Worm (Caenorhabditis elegans) whole organism, young adult: ENCODE results near the gene M02B7.2.

Experiments
- C06A6.2 ChIP-seq: fragments of 200-800 bp; sonication (Bioruptor generic); conservative IDR thresholded peaks from 2 replicates; pipeline ENCODE4 v1.3.6; 2022; ENCODE audit warnings: missing genetic modification characterization, missing compliant biosample characterization
- F10E7.11 ChIP-seq: sonication (generic microtip); optimal IDR thresholded peaks from 2 replicates; lab custom pipeline; 2017; ENCODE audit warnings: mild to moderate bottlenecking, missing genetic modification characterization, moderate library complexity, missing compliant biosample characterization
- F39B2.1 ChIP-seq: fragments of 200-800 bp; sonication (Bioruptor generic); IDR thresholded peaks from 2 replicates; pipeline ENCODE4 v1.3.6; 2022; ENCODE audit warnings: missing genetic modification reagents, missing genetic modification characterization, missing compliant biosample characterization
- F55B11.4 ChIP-seq: sonication (generic microtip); optimal IDR thresholded peaks from 2 replicates; lab custom pipeline; 2016; ENCODE audit warnings: missing compliant biosample characterization, missing genetic modification characterization, borderline replicate concordance; ENCODE audit not compliant: insufficient read depth
- K11D2.4 ChIP-seq: fragments of 200-800 bp; sonication (Bioruptor generic); IDR thresholded peaks from 2 replicates; pipeline ENCODE4 v1.3.6; 2022; ENCODE audit warnings: missing genetic modification reagents, missing genetic modification characterization, missing compliant biosample characterization
- Y53F4B.3 ChIP-seq: fragments of 200-800 bp; sonication (Bioruptor generic); IDR thresholded peaks from 2 replicates; pipeline ENCODE4 v1.3.6; 2022; ENCODE audit warnings: missing genetic modification reagents, missing genetic modification characterization, missing compliant biosample characterization
- Y53G8AR.9 ChIP-seq: fragments of 200-800 bp; sonication (Bioruptor generic); conservative IDR thresholded peaks from 2 replicates; pipeline ENCODE4 v1.3.6; 2022; ENCODE audit warnings: missing genetic modification reagents, missing genetic modification characterization, missing compliant biosample characterization
- Y79H2A.3 ChIP-seq: fragments of 200-800 bp; sonication (Bioruptor generic); conservative IDR thresholded peaks from 2 replicates; pipeline ENCODE4 v1.3.6; 2022; ENCODE audit warnings: missing genetic modification reagents, missing genetic modification characterization, missing compliant biosample characterization
- Y95B8A.8 ChIP-seq: fragments of 200-800 bp; sonication (Bioruptor generic); IDR thresholded peaks from 2 replicates; pipeline ENCODE4 v1.3.6; 2022; ENCODE audit warnings: missing genetic modification reagents, missing genetic modification characterization, missing compliant biosample characterization
- ZK185.1 ChIP-seq: sonication (generic microtip); optimal IDR thresholded peaks from 2 replicates; lab custom pipeline; 2016; ENCODE audit warnings: mild to moderate bottlenecking, missing genetic modification characterization, missing compliant biosample characterization; ENCODE audit not compliant: poor library complexity, severe bottlenecking
- aptf-3 ChIP-seq: fragments of 200-800 bp; sonication (Bioruptor generic); IDR thresholded peaks from 2 replicates; pipeline ENCODE4 v1.3.6; 2022; ENCODE audit warnings: missing genetic modification characterization, missing compliant biosample characterization
- attf-3 ChIP-seq: fragments of 200-800 bp; sonication (Bioruptor generic); conservative IDR thresholded peaks from 2 replicates; pipeline ENCODE4 v1.3.6; 2022; ENCODE audit warnings: missing genetic modification reagents, missing genetic modification characterization, missing compliant biosample characterization
- attf-5 ChIP-seq: fragments of 200-800 bp; sonication (Bioruptor generic); optimal IDR thresholded peaks from 2 replicates; lab custom pipeline; 2018; ENCODE audit warnings: mild to moderate bottlenecking, missing genetic modification characterization, missing compliant biosample characterization
- attf-6 ChIP-seq: fragments of 200-800 bp; sonication (Bioruptor generic); IDR thresholded peaks from 2 replicates; pipeline ENCODE4 v1.3.6; 2022; ENCODE audit warnings: missing genetic modification reagents, missing genetic modification characterization, missing compliant biosample characterization
- bed-2 ChIP-seq: fragments of 200-800 bp; sonication (Bioruptor generic); IDR thresholded peaks from 2 replicates; pipeline ENCODE4 v1.3.6; 2022; ENCODE audit warnings: missing genetic modification reagents, missing genetic modification characterization, missing compliant biosample characterization
- ceh-58 ChIP-seq: fragments of 200-800 bp; sonication (Bioruptor generic); IDR thresholded peaks from 2 replicates; pipeline ENCODE4 v1.3.6; 2022; ENCODE audit warnings: missing genetic modification characterization, missing compliant biosample characterization
- ceh-79 ChIP-seq: sonication (generic microtip); optimal IDR thresholded peaks from 2 replicates; lab custom pipeline; 2017; ENCODE audit warnings: mild to moderate bottlenecking, missing genetic modification characterization, missing compliant biosample characterization
- ceh-91 ChIP-seq: fragments of 200-800 bp; sonication (Bioruptor generic); IDR thresholded peaks from 2 replicates; pipeline ENCODE4 v1.3.6; 2022; ENCODE audit warnings: missing genetic modification reagents, missing genetic modification characterization, missing compliant biosample characterization
- egrh-3 ChIP-seq: fragments of 200-800 bp; sonication (Bioruptor generic); IDR thresholded peaks from 2 replicates; pipeline ENCODE4 v1.3.6; 2022; ENCODE audit warnings: missing genetic modification reagents, missing genetic modification characterization, missing compliant biosample characterization
- fkh-3 ChIP-seq: sonication (generic microtip); optimal IDR thresholded peaks from 2 replicates; lab custom pipeline; 2016; ENCODE audit warnings: mild to moderate bottlenecking, missing genetic modification characterization, missing compliant biosample characterization
- let-607 ChIP-seq, 2 experiments: fragments of 200-800 bp in 1 of 2; sonication (Bioruptor generic) in 1 of 2; sonication (generic microtip) in 1 of 2; optimal IDR thresholded peaks; 2 replicates each; lab custom pipeline; 2016 to 2018; ENCODE audit warnings: mild to moderate bottlenecking in 2 of 2, missing compliant biosample characterization in 2 of 2, missing genetic modification characterization in 2 of 2, moderate library complexity in 2 of 2, missing genotype in 1 of 2
- lin-26 ChIP-seq: fragments of 200-800 bp; sonication (Bioruptor generic); IDR thresholded peaks from 2 replicates; pipeline ENCODE4 v1.3.6; 2022; ENCODE audit warnings: missing genetic modification reagents, missing genetic modification characterization, missing compliant biosample characterization
- lsl-1 ChIP-seq: fragments of 200-800 bp; sonication (Bioruptor generic); optimal IDR thresholded peaks from 2 replicates; lab custom pipeline; 2018; ENCODE audit warnings: mild to moderate bottlenecking, missing genetic modification characterization, moderate library complexity, missing compliant biosample characterization
- madf-10 ChIP-seq: sonication (generic microtip); optimal IDR thresholded peaks from 2 replicates; lab custom pipeline; 2016; ENCODE audit warnings: mild to moderate bottlenecking, missing genetic modification characterization, missing compliant biosample characterization
- madf-6 ChIP-seq: fragments of 200-800 bp; sonication (Bioruptor generic); IDR thresholded peaks from 2 replicates; pipeline ENCODE4 v1.3.6; 2022; ENCODE audit warnings: missing genetic modification reagents, missing genetic modification characterization, missing compliant biosample characterization
- mes-4 ChIP-seq: sonication (generic microtip); optimal IDR thresholded peaks from 2 replicates; lab custom pipeline; 2016; ENCODE audit warnings: missing genotype, missing genetic modification characterization, missing compliant biosample characterization
- nhr-179 ChIP-seq: sonication (generic microtip); optimal IDR thresholded peaks from 2 replicates; lab custom pipeline; 2016; ENCODE audit warnings: mild to moderate bottlenecking, missing genetic modification characterization, missing compliant biosample characterization
- nhr-27 ChIP-seq: fragments of 200-800 bp; sonication (Bioruptor generic); optimal IDR thresholded peaks from 2 replicates; lab custom pipeline; 2018; ENCODE audit warnings: mild to moderate bottlenecking, missing genetic modification characterization, moderate library complexity, missing compliant biosample characterization
- pha-4 ChIP-seq: fragments of 150-350 bp; sonication (generic microtip); optimal IDR thresholded peaks from 2 replicates; lab custom pipeline; 2014; ENCODE audit warnings: missing biosample characterization, missing genetic modification reagents, missing genetic modification characterization
- rcor-1 ChIP-seq: fragments of 200-800 bp; sonication (Bioruptor generic); IDR thresholded peaks from 2 replicates; pipeline ENCODE4 v1.3.6; 2022; ENCODE audit warnings: missing genetic modification reagents, missing genetic modification characterization, missing compliant biosample characterization
- repo-1 ChIP-seq: sonication (generic microtip); optimal IDR thresholded peaks from 2 replicates; lab custom pipeline; 2017; ENCODE audit warnings: mild to moderate bottlenecking, missing genetic modification characterization, missing compliant biosample characterization
- snpc-3.4 ChIP-seq: sonication (generic microtip); optimal IDR thresholded peaks from 2 replicates; lab custom pipeline; 2017; ENCODE audit warnings: missing genetic modification characterization, mild to moderate bottlenecking, missing compliant biosample characterization, antibody characterized with exemption, moderate library complexity, missing genotype, missing genetic modification reagents
- snpc-4 ChIP-seq, 5 experiments: fragments of 150-350 bp in 1 of 5; sonication (generic microtip) in 4 of 5; optimal IDR thresholded peaks; 2 replicates each; lab custom pipeline; 2014 to 2018; ENCODE audit warnings: missing genetic modification characterization in 5 of 5, missing biosample characterization in 3 of 5, antibody characterized with exemption in 2 of 5, mild to moderate bottlenecking in 2 of 5, missing compliant biosample characterization in 2 of 5, missing genotype in 2 of 5, moderate library complexity in 2 of 5, missing genetic modification reagents in 1 of 5
- ztf-3 ChIP-seq: fragments of 200-800 bp; sonication (Bioruptor generic); optimal IDR thresholded peaks from 2 replicates; lab custom pipeline; 2018; ENCODE audit warnings: mild to moderate bottlenecking, missing genetic modification characterization, missing compliant biosample characterization
- ztf-6 ChIP-seq: fragments of 200-800 bp; sonication (Bioruptor generic); IDR thresholded peaks from 2 replicates; pipeline ENCODE4 v1.3.6; 2022; ENCODE audit warnings: missing genetic modification reagents, missing genetic modification characterization, missing compliant biosample characterization

The M02B7.2 gene

DNA sequence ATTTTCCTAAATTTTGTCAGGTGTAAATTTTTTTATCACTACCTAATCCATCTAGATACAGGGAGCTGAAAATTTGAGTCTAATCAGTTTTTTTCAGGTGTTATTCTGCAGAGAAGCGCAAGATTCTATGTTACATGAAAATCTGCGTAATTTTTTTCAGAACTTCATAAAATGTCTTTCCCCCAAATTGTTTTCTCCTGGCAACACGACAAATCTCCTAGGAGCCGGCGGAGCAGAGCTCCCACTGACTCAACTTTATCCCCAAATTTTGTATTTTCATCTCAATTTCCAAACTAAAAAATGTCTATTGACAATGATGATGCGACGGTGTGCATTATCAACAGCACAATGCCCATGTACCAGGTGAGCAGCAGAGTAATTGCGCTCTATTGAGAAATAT, 36.0 kb downstream of the M02B7.2 start, which contains the start of gene F28F9.2:
Gene F28F9.2 (plus strand): TSS at position 301 of the 400 bp plus-strand sequence.
- TF ChIP-seq pha-4 (tag; lab: Kevin White, UChicago): no peak
- no peak for TF ChIP-seq attf-3 (GFP tag; lab: Robert Waterston, UW)

DNA sequence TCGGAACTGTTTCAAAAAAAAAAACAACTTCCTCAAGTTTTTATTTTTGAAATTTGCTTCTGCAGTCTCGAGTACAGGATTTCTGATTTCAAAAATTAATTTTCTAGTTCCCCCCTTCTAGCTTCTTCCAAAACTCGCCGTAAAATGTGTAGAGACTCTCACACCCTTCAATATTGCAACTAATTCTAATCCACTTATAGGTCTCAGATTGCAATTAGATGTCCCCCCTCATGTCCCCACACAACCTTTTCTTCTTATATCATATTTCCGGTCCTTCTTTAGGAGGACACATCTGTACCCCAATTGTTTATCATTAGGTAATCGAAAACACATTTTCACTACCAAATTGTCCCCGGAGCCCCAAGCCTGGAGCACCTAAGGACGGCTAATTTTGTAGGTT, 37.1 kb downstream of the M02B7.2 start:
- no peak for TF ChIP-seq ceh-79 (tag; lab: Kevin White, UChicago)
- TF ChIP-seq nhr-179 (tag; lab: Kevin White, UChicago): no peak
- TF ChIP-seq snpc-4 (GFP tag; optimal IDR thresholded peaks at IDR 0.05; lab: Kevin White, UChicago): no peak
- TF ChIP-seq snpc-4 (tag; optimal IDR thresholded peaks at IDR 0.05; lab: Kevin White, UChicago): no peak
- no peak for TF ChIP-seq rcor-1 (GFP tag; lab: Robert Waterston, UW)
- no peak for TF ChIP-seq ceh-58
- no peak for TF ChIP-seq attf-6 (GFP tag; lab: Robert Waterston, UW)
- no peak for TF ChIP-seq F55B11.4 (tag; lab: Kevin White, UChicago)
- no peak for TF ChIP-seq F10E7.11 (tag; lab: Kevin White, UChicago)
- TF ChIP-seq, all 124 proteins: peak for 0

DNA sequence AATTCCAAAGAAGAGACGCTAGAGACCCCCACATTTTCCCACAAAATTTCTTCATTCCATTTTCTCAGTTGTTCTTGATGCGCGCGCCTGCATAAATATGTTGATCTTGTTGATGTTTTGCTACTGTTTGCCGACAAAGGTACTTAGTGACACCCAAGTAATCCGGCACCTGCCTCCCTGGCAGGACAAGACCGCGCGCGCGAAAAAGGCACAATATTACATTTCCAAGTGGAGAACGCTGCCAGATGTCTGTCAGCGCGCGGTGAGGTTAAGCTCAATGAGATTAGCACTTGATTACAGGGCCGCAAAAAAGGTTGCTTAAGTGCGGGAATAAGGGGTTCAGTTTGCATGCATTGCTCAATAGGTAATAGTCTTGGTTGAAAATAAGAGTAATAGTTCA, 38.2 kb downstream of the M02B7.2 start:
- no peak for TF ChIP-seq aptf-3 (GFP tag; lab: Robert Waterston, UW)
- no peak for TF ChIP-seq lin-26
- no peak for TF ChIP-seq let-607 (tag; optimal IDR thresholded peaks at IDR 0.05; lab: Kevin White, UChicago)
- no peak for TF ChIP-seq K11D2.4 (GFP tag; lab: Robert Waterston, UW)
- no peak for TF ChIP-seq egrh-3 (GFP tag; lab: Robert Waterston, UW)
- no peak for TF ChIP-seq lsl-1 (GFP tag; lab: Kevin White, UChicago)
- TF ChIP-seq fkh-3: no peak
- TF ChIP-seq ceh-91 (GFP tag; lab: Robert Waterston, UW): no peak
- TF ChIP-seq snpc-3.4: no peak
- no peak for TF ChIP-seq Y53G8AR.9
- no peak for TF ChIP-seq mes-4 (tag; lab: Kevin White, UChicago)
- no peak for TF ChIP-seq F55B11.4 (tag; lab: Kevin White, UChicago)

DNA sequence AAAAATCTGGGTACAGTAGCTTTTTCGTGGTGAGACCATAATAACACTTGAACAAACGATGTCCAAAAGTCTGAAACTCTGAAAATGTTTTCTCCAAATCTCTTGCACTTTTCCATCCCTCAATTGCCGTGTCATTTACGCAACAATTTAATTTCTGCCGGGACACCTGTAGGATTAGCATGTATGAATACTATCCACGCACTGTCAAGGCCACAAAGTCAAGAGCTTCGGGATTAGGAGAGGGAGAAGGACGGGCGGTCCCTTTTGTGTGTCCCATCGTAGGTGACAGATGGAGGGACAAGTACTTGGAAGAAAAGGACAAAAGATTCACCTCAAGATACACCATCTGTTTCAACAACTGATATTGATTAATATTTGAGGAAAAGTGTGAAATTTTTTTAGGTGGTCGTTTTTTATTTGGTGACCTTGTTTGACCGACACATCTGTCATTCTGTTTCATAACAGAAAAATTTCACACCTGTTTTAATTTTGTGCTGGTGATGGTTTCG, 39.7 kb downstream of the M02B7.2 start:
- TF ChIP-seq ZK185.1 (tag; lab: Kevin White, UChicago): no peak
- TF ChIP-seq Y79H2A.3 (GFP tag; lab: Robert Waterston, UW): no peak
- no peak for TF ChIP-seq C06A6.2 (GFP tag; lab: Robert Waterston, UW)
- TF ChIP-seq repo-1 (tag; lab: Kevin White, UChicago): no peak
- TF ChIP-seq ztf-3 (GFP tag; lab: Kevin White, UChicago): no peak
- TF ChIP-seq let-607 (tag; optimal IDR thresholded peaks at IDR 0.05; lab: Kevin White, UChicago): no peak
- TF ChIP-seq ztf-6 (GFP tag; lab: Robert Waterston, UW): no peak
- no peak for TF ChIP-seq attf-5
- TF ChIP-seq F10E7.11 (tag; lab: Kevin White, UChicago): no peak
- TF ChIP-seq Y95B8A.8 (GFP tag; lab: Robert Waterston, UW): no peak

DNA sequence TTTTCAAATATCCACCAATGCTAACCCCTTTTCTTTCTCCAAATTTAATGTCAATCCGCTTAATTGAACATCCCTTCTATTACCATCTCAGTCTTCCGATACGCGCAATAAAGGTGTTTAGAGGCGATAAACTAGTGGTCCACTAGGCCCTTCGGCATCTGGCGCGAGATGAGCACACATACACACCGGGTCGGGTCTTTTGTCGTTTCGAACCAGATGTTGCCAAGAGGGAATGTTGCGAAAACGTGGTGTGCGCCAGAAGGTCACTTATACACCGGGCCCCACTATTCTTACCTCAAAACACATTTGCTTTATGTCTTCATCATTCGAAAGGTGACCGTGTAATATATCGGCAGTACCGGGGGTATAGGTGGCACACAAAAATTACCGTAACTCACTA, 40.6 kb downstream of the M02B7.2 start:
- TF ChIP-seq madf-6 (GFP tag; lab: Robert Waterston, UW) (no peak), nhr-27 (no peak), lsl-1 (GFP tag; lab: Kevin White, UChicago) (no peak), madf-10 (tag; lab: Kevin White, UChicago) (no peak), Y53F4B.3 (no peak), bed-2 (no peak), F39B2.1 (GFP tag; lab: Robert Waterston, UW) (no peak)
- TF ChIP-seq, all 124 proteins: peak for 0
